Fruit fly (Drosophila melanogaster) whole organism, embryonic: ENCODE results near the gene CG34451.

Source experiments
- Awh ChIP-seq: fragments of 200-800 bp; sonication (Bioruptor generic); IDR thresholded peaks from 2 replicates; pipeline ENCODE4, ENCODE4 v1.3.6; 2022; ENCODE audit warnings: missing biosample characterization, missing genetic modification characterization
- Blimp-1 ChIP-seq: fragments of 200-800 bp; sonication (Bioruptor generic); optimal IDR thresholded peaks from 3 replicates; lab custom pipeline; 2018; ENCODE audit warnings: missing biosample characterization, missing genetic modification characterization, mild to moderate bottlenecking, moderate library complexity, missing genetic modification reagents
- CG13624 ChIP-seq: fragments of 200-800 bp; sonication (Bioruptor generic); optimal IDR thresholded peaks from 2 replicates; lab custom pipeline; 2016; ENCODE audit warnings: missing biosample characterization, missing genetic modification characterization
- CG1832 ChIP-seq: fragments of 200-800 bp; sonication (Bioruptor generic); optimal IDR thresholded peaks from 2 replicates; lab custom pipeline; 2017; ENCODE audit warnings: missing biosample characterization, mild to moderate bottlenecking, missing genetic modification characterization, inconsistent platforms
- CG2116 ChIP-seq: fragments of 200-800 bp; sonication (Bioruptor generic); optimal IDR thresholded peaks from 3 replicates; lab custom pipeline; 2018; ENCODE audit warnings: missing biosample characterization, mild to moderate bottlenecking, missing genetic modification characterization
- CG2202 ChIP-seq: fragments of 200-800 bp; sonication (Bioruptor generic); optimal IDR thresholded peaks from 2 replicates; lab custom pipeline; 2018; ENCODE audit warnings: missing biosample characterization, mild to moderate bottlenecking, missing genetic modification characterization
- CG33213 ChIP-seq: fragments of 200-800 bp; sonication (Bioruptor generic); optimal IDR thresholded peaks from 3 replicates; lab custom pipeline; 2016; ENCODE audit warnings: missing biosample characterization, missing genetic modification characterization
- CG3838 ChIP-seq: fragments of 200-800 bp; sonication (Bioruptor generic); optimal IDR thresholded peaks from 3 replicates; lab custom pipeline; 2016; ENCODE audit warnings: missing biosample characterization, missing genetic modification characterization
- CG4282 ChIP-seq: fragments of 200-800 bp; sonication (Bioruptor generic); optimal IDR thresholded peaks from 2 replicates; lab custom pipeline; 2016; ENCODE audit warnings: missing biosample characterization, missing genetic modification characterization
- CG4707 ChIP-seq: fragments of 200-800 bp; sonication (Bioruptor generic); optimal IDR thresholded peaks from 2 replicates; lab custom pipeline; 2018; ENCODE audit warnings: missing biosample characterization, mild to moderate bottlenecking, missing genetic modification characterization, moderate library complexity
- CG6689 ChIP-seq: fragments of 200-800 bp; sonication (Bioruptor generic); IDR thresholded peaks from 2 replicates; pipeline ENCODE4 v1.3.6; 2022; ENCODE audit warnings: missing biosample characterization, missing genetic modification characterization
- CG6854 ChIP-seq: fragments of 200-800 bp; sonication (Bioruptor generic); optimal IDR thresholded peaks from 3 replicates; lab custom pipeline; 2017; ENCODE audit warnings: missing biosample characterization, mild to moderate bottlenecking, missing genetic modification characterization
- CG8478 ChIP-seq: fragments of >200 bp; optimal IDR thresholded peaks from 2 replicates; lab custom pipeline; 2018
- CG9437 ChIP-seq: fragments of 200-800 bp; sonication (Bioruptor generic); optimal IDR thresholded peaks from 2 replicates; lab custom pipeline; 2018; ENCODE audit warnings: missing biosample characterization, mild to moderate bottlenecking, missing genetic modification characterization
- Eip74EF ChIP-seq, 2 experiments: fragments of 200-800 bp in 1 of 2; fragments of >200 bp in 1 of 2; sonication (Bioruptor generic) in 1 of 2; optimal IDR thresholded peaks; 2 replicates each; lab custom pipeline; 2017 to 2019; ENCODE audit warnings: missing biosample characterization in 2 of 2, missing genetic modification characterization in 2 of 2, mild to moderate bottlenecking in 1 of 2, moderate library complexity in 1 of 2
- Ets65A ChIP-seq: fragments of 200-800 bp; sonication (Bioruptor generic); peaks from one replicate; lab custom pipeline; 2016; ENCODE audit warnings: missing biosample characterization, missing genetic modification characterization
- GATAe ChIP-seq: fragments of 200-800 bp; sonication (Bioruptor generic); conservative IDR thresholded peaks from 2 replicates; pipeline ENCODE4 v1.3.6; 2022; ENCODE audit warnings: missing biosample characterization, missing genetic modification characterization
- Med ChIP-seq: fragments of 200-800 bp; sonication (Bioruptor generic); peaks from one replicate; lab custom pipeline; 2016; ENCODE audit warnings: missing biosample characterization, missing genetic modification characterization, mild to moderate bottlenecking, inconsistent platforms, moderate library complexity
- Mes4 ChIP-seq: fragments of 200-800 bp; sonication (Bioruptor generic); optimal IDR thresholded peaks from 2 replicates; lab custom pipeline; 2016; ENCODE audit warnings: missing biosample characterization, missing genetic modification characterization
- Nf-YB ChIP-seq: fragments of 200-800 bp; sonication (Bioruptor generic); optimal IDR thresholded peaks from 3 replicates; lab custom pipeline; 2019; ENCODE audit warnings: missing biosample characterization, mild to moderate bottlenecking, missing genetic modification characterization, moderate library complexity
- NfI ChIP-seq: fragments of 200-800 bp; sonication (Bioruptor generic); optimal IDR thresholded peaks from 3 replicates; lab custom pipeline; 2018; ENCODE audit warnings: missing biosample characterization, mild to moderate bottlenecking, missing genetic modification characterization, moderate library complexity
- Sox100B ChIP-seq: fragments of 200-800 bp; sonication (Bioruptor generic); optimal IDR thresholded peaks from 3 replicates; lab custom pipeline; 2018; ENCODE audit warnings: missing biosample characterization, mild to moderate bottlenecking, missing genetic modification characterization
- Vsx1 ChIP-seq: fragments of 200-800 bp; sonication (Bioruptor generic); optimal IDR thresholded peaks from 2 replicates; lab custom pipeline; 2017; ENCODE audit warnings: missing biosample characterization, mild to moderate bottlenecking, missing genetic modification characterization, missing genetic modification reagents
- abd-A ChIP-seq: fragments of 200-800 bp; sonication (Bioruptor generic); optimal IDR thresholded peaks from 3 replicates; lab custom pipeline; 2019; ENCODE audit warnings: missing biosample characterization, mild to moderate bottlenecking, missing genetic modification characterization, moderate library complexity
- bowl ChIP-seq: fragments of 200-800 bp; sonication (Bioruptor generic); IDR thresholded peaks from 2 replicates; pipeline ENCODE4 v1.3.6; 2022; ENCODE audit warnings: missing biosample characterization, missing genetic modification characterization
- chinmo ChIP-seq: fragments of 200-800 bp; sonication (Bioruptor generic); IDR thresholded peaks from 4 replicates; pipeline ENCODE4 v1.3.6; 2022; ENCODE audit warnings: missing biosample characterization, missing genetic modification characterization; ENCODE audit not compliant: partially characterized antibody
- ci ChIP-seq: fragments of 200-800 bp; sonication (Bioruptor generic); IDR thresholded peaks from 3 replicates; pipeline ENCODE4 v1.3.6; 2022; ENCODE audit warnings: missing biosample characterization, missing genetic modification characterization
- dysf ChIP-seq: fragments of 200-800 bp; sonication (Bioruptor generic); IDR thresholded peaks from 3 replicates; pipeline ENCODE4 v1.3.6; 2022; ENCODE audit warnings: missing biosample characterization, missing genetic modification characterization
- ems ChIP-seq: fragments of 200-800 bp; sonication (Bioruptor generic); optimal IDR thresholded peaks from 3 replicates; lab custom pipeline; 2016; ENCODE audit warnings: missing biosample characterization, missing genetic modification characterization
- fd3F ChIP-seq: fragments of 200-800 bp; sonication (Bioruptor generic); optimal IDR thresholded peaks from 2 replicates; lab custom pipeline; 2018; ENCODE audit warnings: missing biosample characterization, mild to moderate bottlenecking, missing genetic modification characterization, moderate library complexity
- gce ChIP-seq: fragments of 200-800 bp; sonication (Bioruptor generic); IDR thresholded peaks from 3 replicates; pipeline ENCODE4 v1.3.6; 2022; ENCODE audit warnings: missing biosample characterization, missing genetic modification characterization
- gsb-n ChIP-seq: fragments of 200-800 bp; sonication (Bioruptor generic); optimal IDR thresholded peaks from 3 replicates; lab custom pipeline; 2018; ENCODE audit warnings: missing biosample characterization, mild to moderate bottlenecking, missing genetic modification characterization
- her ChIP-seq: fragments of 200-800 bp; sonication (Bioruptor generic); optimal IDR thresholded peaks from 2 replicates; lab custom pipeline; 2016; ENCODE audit warnings: missing biosample characterization, missing genetic modification characterization
- kni ChIP-seq: fragments of 200-800 bp; sonication (Bioruptor generic); optimal IDR thresholded peaks from 3 replicates; lab custom pipeline; 2017; ENCODE audit warnings: mild to moderate bottlenecking, missing biosample characterization, missing genetic modification reagents, missing genetic modification characterization
- lov ChIP-seq, 2 experiments: fragments of 200-800 bp in 1 of 2; fragments of >200 bp in 1 of 2; sonication (Bioruptor generic) in 1 of 2; IDR thresholded peaks in 1 of 2; optimal IDR thresholded peaks in 1 of 2; 2 replicates in 1 of 2; 3 replicates in 1 of 2; pipeline versions ENCODE4 v1.3.6 to Lab custom; 2017 to 2022; ENCODE audit warnings: missing biosample characterization in 1 of 2, missing genetic modification characterization in 1 of 2
- mld ChIP-seq: fragments of 200-800 bp; sonication (Bioruptor generic); IDR thresholded peaks from 3 replicates; pipeline ENCODE4 v1.3.6; 2022; ENCODE audit warnings: missing biosample characterization, missing genetic modification characterization; ENCODE audit not compliant: partially characterized antibody
- nmo ChIP-seq: fragments of 200-800 bp; sonication (Bioruptor generic); optimal IDR thresholded peaks from 2 replicates; lab custom pipeline; 2018; ENCODE audit warnings: missing biosample characterization, mild to moderate bottlenecking, missing genetic modification characterization, moderate library complexity
- nom ChIP-seq: fragments of 200-800 bp; sonication (Bioruptor generic); optimal IDR thresholded peaks from 2 replicates; lab custom pipeline; 2017; ENCODE audit warnings: missing biosample characterization, missing genetic modification characterization, mild to moderate bottlenecking, moderate library complexity, missing genetic modification reagents
- oc ChIP-seq: fragments of 200-800 bp; sonication (Bioruptor generic); optimal IDR thresholded peaks from 2 replicates; lab custom pipeline; 2018; ENCODE audit warnings: missing biosample characterization, mild to moderate bottlenecking, missing genetic modification characterization, moderate library complexity
- onecut ChIP-seq: fragments of 200-800 bp; sonication (Bioruptor generic); IDR thresholded peaks from 2 replicates; pipeline ENCODE4 v1.3.6; 2022; ENCODE audit warnings: missing biosample characterization, missing genetic modification characterization
- otp ChIP-seq: fragments of 200-800 bp; sonication (Bioruptor generic); IDR thresholded peaks from 3 replicates; pipeline ENCODE4, ENCODE4 v1.3.6; 2022; ENCODE audit warnings: missing biosample characterization, missing genetic modification characterization
- pzg ChIP-seq: fragments of 200-800 bp; sonication (Bioruptor generic); optimal IDR thresholded peaks from 3 replicates; lab custom pipeline; 2018; ENCODE audit warnings: missing biosample characterization, mild to moderate bottlenecking, missing genetic modification characterization, moderate library complexity
- sens ChIP-seq: fragments of 200-800 bp; sonication (Bioruptor generic); peaks from one replicate; lab custom pipeline; 2016; ENCODE audit warnings: missing biosample characterization, missing genetic modification characterization
- slbo ChIP-seq: fragments of 200-800 bp; sonication (Bioruptor generic); IDR thresholded peaks from 2 replicates; pipeline ENCODE4 v1.3.6; 2022; ENCODE audit warnings: missing biosample characterization, missing genetic modification characterization
- tgo ChIP-seq: fragments of 200-800 bp; sonication (Bioruptor generic); IDR thresholded peaks from 3 replicates; pipeline ENCODE4 v1.3.6; 2022; ENCODE audit warnings: missing biosample characterization, missing genetic modification characterization
- unc-4 ChIP-seq: fragments of 200-800 bp; sonication (Bioruptor generic); IDR thresholded peaks from 2 replicates; pipeline ENCODE4 v1.3.6; 2022; ENCODE audit warnings: missing biosample characterization, missing genetic modification characterization; ENCODE audit not compliant: partially characterized antibody
- vfl ChIP-seq: fragments of 200-800 bp; sonication (Bioruptor generic); optimal IDR thresholded peaks from 2 replicates; lab custom pipeline; 2016; ENCODE audit warnings: missing biosample characterization, missing genetic modification characterization
- vnd ChIP-seq: fragments of 200-800 bp; sonication (Bioruptor generic); IDR thresholded peaks from 3 replicates; pipeline ENCODE4 v1.3.6; 2022; ENCODE audit warnings: missing biosample characterization, missing genetic modification characterization; ENCODE audit not compliant: partially characterized antibody
- vvl ChIP-seq: fragments of 200-800 bp; sonication (Bioruptor generic); IDR thresholded peaks from 2 replicates; pipeline ENCODE4 v1.3.6; 2022; ENCODE audit warnings: missing biosample characterization, missing genetic modification characterization

CG34451 gene

DNA sequence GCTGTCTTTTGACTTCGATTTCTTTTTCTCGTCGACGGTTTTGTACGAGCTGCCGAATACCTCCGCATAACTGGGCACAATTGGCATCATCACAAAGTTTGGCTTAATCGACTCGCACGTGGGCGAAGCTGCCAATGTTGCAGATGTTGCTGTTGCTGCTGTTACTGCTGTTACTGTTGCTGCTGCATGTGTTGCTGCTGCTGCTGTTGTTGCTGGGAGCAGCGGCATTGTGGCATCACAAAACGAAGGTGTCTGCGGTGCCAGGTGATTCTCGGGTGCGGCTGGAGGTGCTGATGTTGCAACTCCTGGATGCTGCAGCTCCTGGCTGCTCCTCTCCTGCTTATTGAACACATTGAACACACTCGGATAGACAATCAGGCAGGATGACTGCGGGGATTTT lies 6.0 kb upstream of the CG34451 start:
- TF ChIP-seq slbo (GFP tag; lab: Robert Waterston, UW) (0 out of 2 replicates have a peak, but pooled peaks have one; percentile 13), CG8478 (lab: Kevin White, UChicago) (no peak), Ets65A (peak; percentile 66), Med (GFP tag; lab: Kevin White, UChicago) (peak; percentile 26), dysf (GFP tag; lab: Robert Waterston, UW) (no peak), chinmo (GFP tag; lab: Robert Waterston, UW) (0 out of 4 replicates have a peak, but pooled peaks have one; percentile 9)

DNA sequence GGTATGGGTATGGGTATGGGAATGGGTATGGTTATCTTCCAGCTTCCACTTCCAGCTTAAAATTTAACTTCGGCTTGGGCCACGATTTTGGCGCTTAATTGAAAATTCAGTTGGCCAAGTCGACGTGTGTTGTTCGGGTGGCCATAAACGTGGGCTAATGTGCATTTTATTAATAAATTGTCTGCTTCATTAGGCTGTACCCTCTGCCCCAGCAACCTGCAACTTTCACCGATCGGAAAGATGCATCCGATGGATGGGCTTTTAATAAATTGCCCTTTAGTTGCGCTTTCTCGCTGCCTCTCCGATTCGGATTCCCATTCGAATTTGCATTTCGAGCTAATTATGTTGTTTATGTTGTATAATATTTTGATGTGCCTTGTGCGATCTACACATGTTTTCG lies 3.3 kb upstream of the CG34451 start:
- no peak for TF ChIP-seq CG4707 (GFP tag; lab: Kevin White, UChicago)
- 0 out of 3 replicates have a peak, but pooled peaks have one; percentile 12 for TF ChIP-seq ci (GFP tag; lab: Robert Waterston, UW)
- TF ChIP-seq tgo (GFP tag; lab: Robert Waterston, UW) = no peak
- TF ChIP-seq vvl (GFP tag; lab: Robert Waterston, UW) = peak; percentile 54; the same call in 1 of the 2 replicates
- TF ChIP-seq Vsx1 (GFP tag; lab: Kevin White, UChicago) = peak; percentile 51
- no peak for TF ChIP-seq CG6854 (GFP tag; lab: Kevin White, UChicago)
- no peak for TF ChIP-seq Ets65A
- TF ChIP-seq gce (GFP tag; lab: Robert Waterston, UW) = no peak
- no peak for TF ChIP-seq onecut (GFP tag; lab: Robert Waterston, UW)
- peak; percentile 95 for TF ChIP-seq Awh (GFP tag; lab: Robert Waterston, UW)
- TF ChIP-seq unc-4 (GFP tag; lab: Robert Waterston, UW) = no peak
- TF ChIP-seq abd-A (tag; lab: Kevin White, UChicago) = peak; percentile 85
- TF ChIP-seq CG3838 (GFP tag; lab: Kevin White, UChicago) = no peak
- no peak for TF ChIP-seq GATAe (GFP tag; lab: Robert Waterston, UW)
- TF ChIP-seq CG9437 (GFP tag; lab: Kevin White, UChicago) = no peak
- no peak for TF ChIP-seq bowl
- no peak for TF ChIP-seq pzg (GFP tag; lab: Kevin White, UChicago)
- no peak for TF ChIP-seq vnd (GFP tag; lab: Robert Waterston, UW)
- TF ChIP-seq nmo (GFP tag; lab: Kevin White, UChicago) = no peak
- 0 out of 3 replicates have a peak, but pooled peaks have one; percentile 42 for TF ChIP-seq otp (GFP tag; lab: Robert Waterston, UW)
- TF ChIP-seq CG13624 = no peak
- no peak for TF ChIP-seq CG33213
- TF ChIP-seq nom (GFP tag; lab: Kevin White, UChicago) = no peak
- TF ChIP-seq CG2202 = no peak
- no peak for TF ChIP-seq her (GFP tag; lab: Kevin White, UChicago)
- no peak for TF ChIP-seq vfl (GFP tag; lab: Kevin White, UChicago)
- TF ChIP-seq CG1832 (GFP tag; lab: Kevin White, UChicago) = no peak
- TF ChIP-seq CG6689 (GFP tag; lab: Robert Waterston, UW) = no peak
- TF ChIP-seq ems (GFP tag; lab: Kevin White, UChicago) = no peak
- TF ChIP-seq fd3F (GFP tag; lab: Kevin White, UChicago) = no peak
- peak; percentile 80 for TF ChIP-seq oc
- no peak for TF ChIP-seq CG4282 (GFP tag; lab: Kevin White, UChicago)
- TF ChIP-seq kni (GFP tag; lab: Kevin White, UChicago) = no peak
- TF ChIP-seq Nf-YB (GFP tag; lab: Kevin White, UChicago) = no peak
- TF ChIP-seq Mes4 (GFP tag; lab: Kevin White, UChicago) = no peak
- no peak for TF ChIP-seq mld
- no peak for TF ChIP-seq CG2116 (GFP tag; lab: Kevin White, UChicago)
- TF ChIP-seq Blimp-1 (GFP tag; lab: Kevin White, UChicago) = peak; percentile 46
- TF ChIP-seq Sox100B (GFP tag; lab: Kevin White, UChicago) = no peak
- TF ChIP-seq lov (optimal IDR thresholded peaks at IDR 0.05; lab: Kevin White, UChicago) = no peak
- no peak for TF ChIP-seq lov (GFP tag; IDR thresholded peaks at IDR 0.05; lab: Robert Waterston, UW)
- peak; percentile 55 for TF ChIP-seq gsb-n (tag; lab: Kevin White, UChicago)
- no peak for TF ChIP-seq Eip74EF (GFP tag; optimal IDR thresholded peaks at IDR 0.05; lab: Kevin White, UChicago)
- TF ChIP-seq NfI (GFP tag; lab: Kevin White, UChicago) = no peak
- TF ChIP-seq sens (GFP tag; lab: Kevin White, UChicago) = peak; percentile 37
